Worm (Caenorhabditis elegans): ENCODE measurements around the gene sprp-4.

Gene sprp-4

ce11 chrX:8810908-8811307 lies 42.5 kb downstream of the sprp-4 start, which contains the start of gene R04E5.9:
Gene R04E5.9, minus strand, starts transcription at chrX:8811142.
- TF ChIP-seq zip-8 (tag; optimal IDR thresholded peaks at IDR 0.05) = no peak
- TF ChIP-seq flh-1 (GFP tag; optimal IDR thresholded peaks at IDR 0.05) = no peak
- peak; percentile 75 for TF ChIP-seq pha-4 (tag; optimal IDR thresholded peaks at IDR 0.05)
- no peak for TF ChIP-seq ceh-43 (GFP tag; optimal IDR thresholded peaks at IDR 0.05)
- TF ChIP-seq hlh-1 (tag; optimal IDR thresholded peaks at IDR 0.05) = peak; percentile 50
- peak; percentile 20 for TF ChIP-seq drap-1 (GFP tag; optimal IDR thresholded peaks at IDR 0.05)
- no peak for TF ChIP-seq bed-3 (GFP tag; optimal IDR thresholded peaks at IDR 0.05)
- TF ChIP-seq ceh-39 (tag; optimal IDR thresholded peaks at IDR 0.05) = peak; percentile 66
- TF ChIP-seq blmp-1 (tag; optimal IDR thresholded peaks at IDR 0.05) = no peak
- TF ChIP-seq nhr-2 (tag; optimal IDR thresholded peaks at IDR 0.05) = no peak
- TF ChIP-seq nhr-12 (tag; optimal IDR thresholded peaks at IDR 0.05) = no peak
- TF ChIP-seq unc-39 (tag; optimal IDR thresholded peaks at IDR 0.05) = no peak
- no peak for TF ChIP-seq lin-32 (GFP tag; optimal IDR thresholded peaks at IDR 0.05)
- peak; percentile 29 for TF ChIP-seq ceh-83 (GFP tag; optimal IDR thresholded peaks at IDR 0.05)
- peak; percentile 56 for TF ChIP-seq ces-1 (GFP tag; optimal IDR thresholded peaks at IDR 0.05)
- TF ChIP-seq tbx-8 (GFP tag; optimal IDR thresholded peaks at IDR 0.05) = no peak
- peak; percentile 64 for TF ChIP-seq nhr-237 (tag; optimal IDR thresholded peaks at IDR 0.05)
- TF ChIP-seq sem-2 (GFP tag; optimal IDR thresholded peaks at IDR 0.05) = no peak
- peak; percentile 29 for TF ChIP-seq M03D4.4 (tag; optimal IDR thresholded peaks at IDR 0.05)
- TF ChIP-seq nhr-76 (tag; optimal IDR thresholded peaks at IDR 0.05) = no peak
- no peak for TF ChIP-seq snpc-4 (tag; optimal IDR thresholded peaks at IDR 0.05)
- peak; percentile 26 for TF ChIP-seq lsy-2 (tag; optimal IDR thresholded peaks at IDR 0.05)
- no peak for TF ChIP-seq ztf-11 (tag; optimal IDR thresholded peaks at IDR 0.05)
- peak; percentile 76 for TF ChIP-seq sptf-1 (tag; optimal IDR thresholded peaks at IDR 0.05)
- TF ChIP-seq lin-13 (tag; optimal IDR thresholded peaks at IDR 0.05) = peak; percentile 30
- TF ChIP-seq unc-120 (tag; optimal IDR thresholded peaks at IDR 0.05; ENCODE audit: poor library complexity, severe bottlenecking) = peak; percentile 69
- peak; percentile 48 for TF ChIP-seq unc-62 (GFP tag; optimal IDR thresholded peaks at IDR 0.05)
- TF ChIP-seq mep-1 (tag; optimal IDR thresholded peaks at IDR 0.05) = peak; percentile 56
- TF ChIP-seq mab-5 (tag; optimal IDR thresholded peaks at IDR 0.05) = no peak
- no peak for TF ChIP-seq elt-1 (tag; optimal IDR thresholded peaks at IDR 0.05; ENCODE audit: borderline replicate concordance, insufficient read depth)
- TF ChIP-seq cnd-1 (tag; optimal IDR thresholded peaks at IDR 0.05) = peak; percentile 54
- TF ChIP-seq nhr-28 (tag; optimal IDR thresholded peaks at IDR 0.05) = no peak
- TF ChIP-seq mls-2 (tag; optimal IDR thresholded peaks at IDR 0.05) = no peak
- no peak for TF ChIP-seq elt-3 (tag; optimal IDR thresholded peaks at IDR 0.05)
- peak; percentile 1 for TF ChIP-seq ham-2 (GFP tag; optimal IDR thresholded peaks at IDR 0.05)

ce11 chrX:8808740-8809139 lies 44.7 kb downstream of the sprp-4 start:
- TF ChIP-seq sem-2 (GFP tag; optimal IDR thresholded peaks at IDR 0.05) (no peak), ceh-83 (GFP tag; optimal IDR thresholded peaks at IDR 0.05) (no peak), cnd-1 (tag; optimal IDR thresholded peaks at IDR 0.05) (no peak), elt-3 (tag; optimal IDR thresholded peaks at IDR 0.05) (no peak), mls-2 (tag; optimal IDR thresholded peaks at IDR 0.05) (no peak), nhr-12 (tag; optimal IDR thresholded peaks at IDR 0.05) (no peak), nhr-2 (tag; optimal IDR thresholded peaks at IDR 0.05) (no peak), pha-4 (tag; optimal IDR thresholded peaks at IDR 0.05) (no peak), lsy-2 (tag; optimal IDR thresholded peaks at IDR 0.05) (no peak), blmp-1 (tag; optimal IDR thresholded peaks at IDR 0.05) (no peak), mep-1 (tag; optimal IDR thresholded peaks at IDR 0.05) (no peak), lin-32 (GFP tag; optimal IDR thresholded peaks at IDR 0.05) (no peak), nhr-28 (tag; optimal IDR thresholded peaks at IDR 0.05) (no peak), ceh-43 (GFP tag; optimal IDR thresholded peaks at IDR 0.05) (no peak), tbx-8 (GFP tag; optimal IDR thresholded peaks at IDR 0.05) (no peak), flh-1 (GFP tag; optimal IDR thresholded peaks at IDR 0.05) (no peak), unc-39 (tag; optimal IDR thresholded peaks at IDR 0.05) (no peak)

- TF ChIP-seq elt-1 (tag; optimal IDR thresholded peaks at IDR 0.05; ENCODE audit: borderline replicate concordance, insufficient read depth) (no peak), unc-120 (tag; optimal IDR thresholded peaks at IDR 0.05; ENCODE audit: poor library complexity, severe bottlenecking) (peak; percentile 48)
Measured at ce11 chrX:8806070-8806799, 47.2 kb downstream of the sprp-4 start, which contains the start of gene R04E5.8. Gene R04E5.8, minus strand, starts transcription at chrX:8806120.

All from whole organism, mixed stage, embryonic.